Worm (Caenorhabditis elegans) whole organism, early embryonic: ENCODE measurements around the gene K02A6.1.

Experiments
- B0310.2 ChIP-seq: sonication (generic microtip); optimal IDR thresholded peaks from 2 replicates; lab custom pipeline; 2016; ENCODE audit warnings: mild to moderate bottlenecking, missing genetic modification characterization, missing compliant biosample characterization
- F13C5.2 ChIP-seq: sonication (generic microtip); optimal IDR thresholded peaks from 2 replicates; lab custom pipeline; 2017; ENCODE audit warnings: mild to moderate bottlenecking, missing genetic modification characterization, inconsistent platforms, missing compliant biosample characterization
- aly-1 ChIP-seq: sonication (generic microtip); optimal IDR thresholded peaks from 2 replicates; lab custom pipeline; 2016; ENCODE audit warnings: missing genetic modification characterization, missing compliant biosample characterization
- ama-1 ChIP-seq: fragments of 150-350 bp; optimal IDR thresholded peaks from 2 replicates; lab custom pipeline; 2014
- ceh-13 ChIP-seq: fragments of 200-800 bp; sonication (Bioruptor generic); optimal IDR thresholded peaks from 2 replicates; lab custom pipeline; 2018; ENCODE audit warnings: mild to moderate bottlenecking, missing genetic modification characterization, missing compliant biosample characterization
- ceh-36 ChIP-seq: sonication (generic microtip); optimal IDR thresholded peaks from 2 replicates; lab custom pipeline; 2016; ENCODE audit warnings: missing genetic modification characterization, inconsistent platforms, missing compliant biosample characterization
- ets-7 ChIP-seq: sonication (generic microtip); optimal IDR thresholded peaks from 2 replicates; lab custom pipeline; 2016; ENCODE audit warnings: missing genotype, missing genetic modification characterization, missing compliant biosample characterization
- flt-1 ChIP-seq: fragments of 200-800 bp; sonication (Bioruptor generic); IDR thresholded peaks from 2 replicates; pipeline ENCODE4 v1.3.6; 2022; ENCODE audit warnings: missing genetic modification characterization, missing compliant biosample characterization
- hmbx-1 ChIP-seq: sonication (generic microtip); optimal IDR thresholded peaks from 2 replicates; lab custom pipeline; 2016; ENCODE audit warnings: mild to moderate bottlenecking, missing genetic modification characterization, missing compliant biosample characterization
- hmg-4 ChIP-seq: fragments of 200-800 bp; sonication (Bioruptor generic); optimal IDR thresholded peaks from 2 replicates; lab custom pipeline; 2018; ENCODE audit warnings: mild to moderate bottlenecking, missing genetic modification characterization, missing compliant biosample characterization
- hnd-1 ChIP-seq: sonication (generic microtip); optimal IDR thresholded peaks from 2 replicates; lab custom pipeline; 2016; ENCODE audit warnings: missing genetic modification characterization, missing compliant biosample characterization
- pes-1 ChIP-seq: fragments of 200-800 bp; sonication (Bioruptor generic); IDR thresholded peaks from 2 replicates; pipeline ENCODE4 v1.3.6; 2022; ENCODE audit warnings: missing genetic modification reagents, missing genetic modification characterization, missing compliant biosample characterization
- scrt-1 ChIP-seq: fragments of 200-800 bp; sonication (Bioruptor generic); IDR thresholded peaks from 2 replicates; pipeline ENCODE4 v1.3.6; 2022; ENCODE audit warnings: missing genetic modification characterization, missing compliant biosample characterization
- sea-1 ChIP-seq: fragments of 200-800 bp; sonication (Bioruptor generic); conservative IDR thresholded peaks from 2 replicates; pipeline ENCODE4 v1.3.6; 2022; ENCODE audit warnings: missing genetic modification characterization, missing compliant biosample characterization
- tbx-11 ChIP-seq: fragments of 200-800 bp; sonication (Bioruptor generic); IDR thresholded peaks from 2 replicates; pipeline ENCODE4 v1.3.6; 2022; ENCODE audit warnings: missing genetic modification characterization, missing compliant biosample characterization
- tbx-37 ChIP-seq: fragments of 200-800 bp; sonication (Bioruptor generic); conservative IDR thresholded peaks from 2 replicates; pipeline ENCODE4 v1.3.6; 2022; ENCODE audit warnings: missing genetic modification reagents, missing genetic modification characterization, missing compliant biosample characterization
- tra-4 ChIP-seq: sonication (generic microtip); optimal IDR thresholded peaks from 2 replicates; lab custom pipeline; 2017; ENCODE audit warnings: missing genetic modification characterization, missing compliant biosample characterization

The K02A6.1 gene

DNA sequence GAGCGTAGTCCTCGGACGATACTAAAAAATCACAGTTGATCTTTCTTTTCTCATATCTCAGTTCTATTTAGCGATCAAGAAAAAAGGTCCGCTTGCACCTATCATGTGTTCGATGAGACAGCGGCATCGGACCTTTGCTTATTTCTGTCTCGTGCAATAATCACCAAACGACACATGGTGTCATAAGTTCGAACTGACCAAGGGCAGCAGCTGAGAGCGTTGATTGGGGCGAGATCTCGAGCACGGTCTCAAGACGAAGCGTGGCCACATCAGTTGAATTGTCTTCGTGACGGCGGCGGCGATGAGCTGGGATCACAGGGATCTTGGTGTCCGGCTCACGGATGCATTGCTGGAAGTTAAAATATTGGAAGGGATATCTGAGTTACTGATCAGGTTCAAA is 43.2 kb downstream of the K02A6.1 start:
- TF ChIP-seq tbx-11 (no peak), flt-1 (GFP tag; lab: Robert Waterston, UW) (no peak), hmg-4 (GFP tag; lab: Kevin White, UChicago) (no peak), ets-7 (no peak)

DNA sequence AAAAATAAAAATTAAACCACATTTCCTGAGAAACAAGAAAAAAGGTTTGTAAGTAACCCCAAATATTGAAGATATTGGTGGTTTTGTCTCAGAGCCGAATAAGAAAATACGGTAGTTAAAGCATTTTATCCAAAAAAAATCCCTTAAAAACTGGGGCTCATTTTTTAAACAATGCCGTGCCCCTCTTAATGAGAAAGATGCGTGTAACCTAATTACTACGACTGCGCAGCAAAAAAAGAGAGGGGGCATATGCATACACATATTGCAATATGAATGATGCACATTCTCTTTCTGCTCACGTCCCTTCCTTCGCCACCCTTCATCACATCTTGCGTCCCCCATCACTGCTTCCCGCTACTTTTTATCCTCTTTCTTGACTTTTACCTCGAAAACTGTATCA is 48.6 kb downstream of the K02A6.1 start:
- TF ChIP-seq ceh-36 = no peak
- no peak for TF ChIP-seq B0310.2 (tag; lab: Kevin White, UChicago)
- TF ChIP-seq scrt-1 (GFP tag; lab: Robert Waterston, UW) = no peak
- no peak for TF ChIP-seq F13C5.2 (tag; lab: Kevin White, UChicago)
- no peak for TF ChIP-seq flt-1 (GFP tag; lab: Robert Waterston, UW)
- TF ChIP-seq tbx-37 (GFP tag; lab: Robert Waterston, UW) = no peak
- no peak for TF ChIP-seq hmbx-1 (tag; lab: Kevin White, UChicago)
- TF ChIP-seq ets-7 = no peak
- no peak for TF ChIP-seq ceh-13
- no peak for TF ChIP-seq pes-1 (GFP tag; lab: Robert Waterston, UW)
- TF ChIP-seq ama-1 (lab: Kevin White, UChicago) = no peak
- TF ChIP-seq sea-1 = no peak
- TF ChIP-seq tbx-11 = no peak
- no peak for TF ChIP-seq hmg-4 (GFP tag; lab: Kevin White, UChicago)
- no peak for TF ChIP-seq hnd-1
- TF ChIP-seq aly-1 = no peak
- no peak for TF ChIP-seq tra-4 (tag; lab: Kevin White, UChicago)
